Worm (Caenorhabditis elegans): Measurements from ENCODE around the gene srg-23.

ce11 chrII:3111147-3111546, 15.2 kb upstream of the srg-23 start, which contains the start of gene Y25C1A.13:
- TF ChIP-seq ces-1 (GFP tag; optimal IDR thresholded peaks at IDR 0.05) (no peak), pha-4 (tag; optimal IDR thresholded peaks at IDR 0.05) (no peak), snpc-4 (tag; optimal IDR thresholded peaks at IDR 0.05) (no peak)
